Fruit fly (Drosophila melanogaster): ENCODE measurements around the gene Tmf.
A peak's percentile ranks its signal among the peaks of the same experiment; 100 is the strongest.

- TF ChIP-seq psq (GFP tag; optimal IDR thresholded peaks at IDR 0.05) (peak; percentile 16), tai (GFP tag; optimal IDR thresholded peaks at IDR 0.05) (no peak), lola (GFP tag; optimal IDR thresholded peaks at IDR 0.05) (no peak), dsf (GFP tag; optimal IDR thresholded peaks at IDR 0.05; ENCODE audit: borderline replicate concordance) (no peak)
These were observed 31.6 kb downstream of the Tmf start for dm6 chrX:6875773-6876172.
